Fruit fly (Drosophila melanogaster): ENCODE results near the gene CG18745.

CG18745 gene

DNA sequence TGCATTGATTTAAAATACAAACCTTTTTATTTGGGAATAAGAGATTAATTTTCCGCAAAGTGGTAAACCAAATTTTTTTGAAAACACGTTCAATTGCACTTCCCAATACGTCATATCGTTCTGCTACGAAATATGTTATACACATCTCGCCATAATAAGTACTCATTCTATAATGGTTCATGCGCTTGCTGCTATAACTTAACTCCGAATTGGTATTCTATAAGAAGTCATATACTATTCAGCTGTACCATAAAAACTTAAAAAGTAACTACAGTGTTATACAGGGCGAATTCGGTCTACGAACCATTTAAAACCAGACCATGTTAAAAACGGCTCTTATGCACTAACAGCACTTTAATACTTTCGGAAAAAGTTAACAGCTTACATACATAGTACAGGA is 6.3 kb downstream of the CG18745 start (continued):
- TF ChIP-seq CG2129 (GFP tag; IDR thresholded peaks at IDR 0.05; ENCODE audit: partially characterized antibody), result no peak
- TF ChIP-seq Poxn (GFP tag; IDR thresholded peaks at IDR 0.05), result no peak
- TF ChIP-seq caup (GFP tag; optimal IDR thresholded peaks at IDR 0.05; ENCODE audit: severe bottlenecking), result no peak
- no peak for TF ChIP-seq Gug (GFP tag; IDR thresholded peaks at IDR 0.05)
- no peak for TF ChIP-seq Stat92E (GFP tag; optimal IDR thresholded peaks at IDR 0.05)
- TF ChIP-seq CG7786 (GFP tag; optimal IDR thresholded peaks at IDR 0.05), result no peak
- no peak for TF ChIP-seq grn (GFP tag; optimal IDR thresholded peaks at IDR 0.05)
- no peak for TF ChIP-seq sima (GFP tag; optimal IDR thresholded peaks at IDR 0.05)
- TF ChIP-seq Fer3 (tag; optimal IDR thresholded peaks at IDR 0.05), result no peak
- TF ChIP-seq klu (GFP tag; IDR thresholded peaks at IDR 0.05), result no peak
- TF ChIP-seq CG11093 (GFP tag; IDR thresholded peaks at IDR 0.05), result no peak
- TF ChIP-seq MTF-1 (GFP tag; optimal IDR thresholded peaks at IDR 0.05; ENCODE audit: borderline replicate concordance), result peak; percentile 78
- peak; percentile 24 for TF ChIP-seq Sox102F (GFP tag; optimal IDR thresholded peaks at IDR 0.05)
- TF ChIP-seq CG2889 (GFP tag; IDR thresholded peaks at IDR 0.05), result no peak
- TF ChIP-seq crp (GFP tag; optimal IDR thresholded peaks at IDR 0.05), result no peak
- no peak for TF ChIP-seq psq (GFP tag; optimal IDR thresholded peaks at IDR 0.05)
- no peak for TF ChIP-seq Bdp1 (GFP tag; optimal IDR thresholded peaks at IDR 0.05)
- TF ChIP-seq CG10147 (GFP tag; optimal IDR thresholded peaks at IDR 0.05), result no peak
- no peak for TF ChIP-seq gsb (GFP tag; IDR thresholded peaks at IDR 0.05)
- peak; percentile 12; the same call in 1 of the 2 replicates for TF ChIP-seq Rx (GFP tag; IDR thresholded peaks at IDR 0.05)
- TF ChIP-seq CG12744 (GFP tag; optimal IDR thresholded peaks at IDR 0.05), result no peak
- TF ChIP-seq CG31365 (tag; optimal IDR thresholded peaks at IDR 0.05), result no peak
- no peak for TF ChIP-seq phol (tag; optimal IDR thresholded peaks at IDR 0.05)
- TF ChIP-seq Sox100B (GFP tag; optimal IDR thresholded peaks at IDR 0.05), result peak; percentile 37
- TF ChIP-seq CrebB (tag; optimal IDR thresholded peaks at IDR 0.05), result no peak
- no peak for TF ChIP-seq CG6654 (GFP tag; optimal IDR thresholded peaks at IDR 0.05)
- TF ChIP-seq ci (GFP tag; IDR thresholded peaks at IDR 0.05), result peak; percentile 84
- no peak for TF ChIP-seq aop (GFP tag; IDR thresholded peaks at IDR 0.05)
- TF ChIP-seq Antp (GFP tag; optimal IDR thresholded peaks at IDR 0.05), result no peak
- TF ChIP-seq knrl (GFP tag; IDR thresholded peaks at IDR 0.05; ENCODE audit: partially characterized antibody), result no peak
- peak; percentile 16; the same call in 1 of the 3 replicates for TF ChIP-seq zen2 (GFP tag; IDR thresholded peaks at IDR 0.05; ENCODE audit: partially characterized antibody)
- TF ChIP-seq H2.0 (GFP tag; IDR thresholded peaks at IDR 0.05), result no peak
- TF ChIP-seq CG7745 (tag; optimal IDR thresholded peaks at IDR 0.05), result no peak
- no peak for TF ChIP-seq Gsc (GFP tag; IDR thresholded peaks at IDR 0.05)
- TF ChIP-seq prd (optimal IDR thresholded peaks at IDR 0.05), result no peak
- TF ChIP-seq prd (GFP tag; IDR thresholded peaks at IDR 0.05), result no peak
- peak; percentile 29 for TF ChIP-seq CG6854 (GFP tag; optimal IDR thresholded peaks at IDR 0.05)
- TF ChIP-seq ap (GFP tag; IDR thresholded peaks at IDR 0.05), result no peak
- no peak for TF ChIP-seq so (GFP tag; IDR thresholded peaks at IDR 0.05)
- TF ChIP-seq croc (GFP tag; conservative IDR thresholded peaks at IDR 0.05), result no peak
- no peak for TF ChIP-seq row (GFP tag; IDR thresholded peaks at IDR 0.05)
- TF ChIP-seq CG7928 (GFP tag; optimal IDR thresholded peaks at IDR 0.05), result no peak
- TF ChIP-seq zfh2 (GFP tag; optimal IDR thresholded peaks at IDR 0.05), result no peak
- no peak for TF ChIP-seq CG9876 (GFP tag; optimal IDR thresholded peaks at IDR 0.05)
- no peak for TF ChIP-seq Doc3 (GFP tag; IDR thresholded peaks at IDR 0.05; ENCODE audit: partially characterized antibody)
- no peak for TF ChIP-seq NC2α (GFP tag; optimal IDR thresholded peaks at IDR 0.05)
- peak; percentile 30 for TF ChIP-seq CG8359 (GFP tag; optimal IDR thresholded peaks at IDR 0.05; ENCODE audit: borderline replicate concordance)
- TF ChIP-seq slou (GFP tag; optimal IDR thresholded peaks at IDR 0.05), result no peak
- TF ChIP-seq D (optimal IDR thresholded peaks at IDR 0.05), result no peak
- TF ChIP-seq D (GFP tag; optimal IDR thresholded peaks at IDR 0.05), result no peak
- no peak for TF ChIP-seq abd-A (tag; optimal IDR thresholded peaks at IDR 0.05)
- no peak for TF ChIP-seq Ptx1 (GFP tag; IDR thresholded peaks at IDR 0.05)
